Fruit fly (Drosophila melanogaster): ENCODE results near the gene Edem2.
"Not testable (repeated sequence)": the region's sequence is repeated elsewhere in the genome, so short reads cannot be mapped to it uniquely, and the experiment has no call there.

The Edem2 gene

DNA sequence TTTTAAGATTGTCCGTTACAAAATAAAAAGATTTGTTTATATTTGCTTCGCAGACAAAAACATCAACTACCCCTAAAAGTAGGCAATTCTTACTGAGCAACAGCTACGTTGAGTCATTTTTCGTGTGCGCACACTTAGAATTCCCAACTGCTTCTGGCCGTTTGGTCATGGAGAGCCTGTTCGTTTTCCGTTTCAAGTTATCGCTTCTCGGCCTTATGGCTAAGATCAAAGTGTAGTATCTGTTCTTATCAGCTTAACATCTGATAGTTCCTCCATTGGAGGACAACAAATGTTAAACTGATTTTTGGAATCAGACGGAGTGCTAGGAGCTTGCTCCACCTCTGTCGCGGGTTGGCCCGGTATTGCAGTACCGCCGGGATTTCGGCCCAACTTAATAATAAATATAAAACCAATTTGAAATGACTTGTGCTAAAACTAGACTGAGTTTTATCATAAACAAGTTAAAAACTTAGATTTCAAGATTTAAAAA, 23.7 kb downstream of the Edem2 start (continued):
- TF ChIP-seq Gug (GFP tag; IDR thresholded peaks at IDR 0.05) (peak; percentile 49; the same call in 2 of the 4 replicates), jigr1 (GFP tag; IDR thresholded peaks at IDR 0.05) (0 out of 3 replicates have a peak, but pooled peaks have one; percentile 14), abd-A (tag; optimal IDR thresholded peaks at IDR 0.05) (peak; percentile 76), B-H1 (GFP tag; IDR thresholded peaks at IDR 0.05) (peak; percentile 40; the same call in 1 of the 3 replicates), CG2120 (GFP tag; optimal IDR thresholded peaks at IDR 0.05) (peak; percentile 64), tin (GFP tag; optimal IDR thresholded peaks at IDR 0.05) (peak; percentile 40), MBD-R2 (GFP tag; IDR thresholded peaks at IDR 0.05) (peak; percentile 34; the same call in 1 of the 2 replicates), CG13296 (GFP tag; optimal IDR thresholded peaks at IDR 0.05) (peak; percentile 25), Nf-YA (GFP tag; IDR thresholded peaks at IDR 0.05) (peak; percentile 68), cas (GFP tag; IDR thresholded peaks at IDR 0.05) (peak; percentile 68), E2f2 (GFP tag; IDR thresholded peaks at IDR 0.05) (peak; percentile 40; the same call in 1 of the 2 replicates), CG4730 (GFP tag; IDR thresholded peaks at IDR 0.05) (peak; percentile 44; the same call in 1 of the 2 replicates), Ets65A (GFP tag) (peak; percentile 93), CG17361 (GFP tag; IDR thresholded peaks at IDR 0.05) (peak; percentile 52; the same call in 1 of the 3 replicates), eyg (GFP tag; optimal IDR thresholded peaks at IDR 0.05) (peak; percentile 55), gt (GFP tag; IDR thresholded peaks at IDR 0.05) (peak; percentile 44; the same call in 1 of the 2 replicates), Scr (GFP tag; IDR thresholded peaks at IDR 0.05; ENCODE audit: partially characterized antibody) (peak; percentile 47), mam (GFP tag; optimal IDR thresholded peaks at IDR 0.05) (peak; percentile 36), Atf6 (GFP tag; IDR thresholded peaks at IDR 0.05) (peak; percentile 49; the same call in 1 of the 2 replicates), dati (GFP tag; IDR thresholded peaks at IDR 0.05) (peak; percentile 31; the same call in 1 of the 2 replicates), CHES-1-like (GFP tag; optimal IDR thresholded peaks at IDR 0.05) (peak; percentile 24), CG8944 (GFP tag; optimal IDR thresholded peaks at IDR 0.05) (peak; percentile 41), prd (GFP tag; IDR thresholded peaks at IDR 0.05) (peak; percentile 67), HLH3B (GFP tag; IDR thresholded peaks at IDR 0.05) (peak; percentile 66; the same call in 1 of the 2 replicates), z (GFP tag; IDR thresholded peaks at IDR 0.05) (peak; percentile 59; the same call in 2 of the 3 replicates), CG8924 (tag; optimal IDR thresholded peaks at IDR 0.05) (peak; percentile 20), tx (GFP tag; optimal IDR thresholded peaks at IDR 0.05) (peak; percentile 51), nmo (GFP tag; optimal IDR thresholded peaks at IDR 0.05) (peak; percentile 45), HmgZ (tag; optimal IDR thresholded peaks at IDR 0.05) (peak; percentile 25), Ssrp (tag; optimal IDR thresholded peaks at IDR 0.05) (peak; percentile 2), slbo (GFP tag; IDR thresholded peaks at IDR 0.05) (peak; percentile 80), D19A (tag; optimal IDR thresholded peaks at IDR 0.05) (peak; percentile 21), CG2712 (tag; optimal IDR thresholded peaks at IDR 0.05) (peak; percentile 53), CG18476 (GFP tag; optimal IDR thresholded peaks at IDR 0.05) (peak; percentile 69), CG10267 (tag; optimal IDR thresholded peaks at IDR 0.05) (peak; percentile 7), stc (GFP tag; IDR thresholded peaks at IDR 0.05) (peak; percentile 50; the same call in 1 of the 2 replicates), Mes4 (GFP tag; optimal IDR thresholded peaks at IDR 0.05) (peak; percentile 58), grau (tag; optimal IDR thresholded peaks at IDR 0.05) (peak; percentile 41), Hr51 (GFP tag; optimal IDR thresholded peaks at IDR 0.05) (peak in 1 of 2 experiments; percentile 47), Awh (GFP tag; IDR thresholded peaks at IDR 0.05) (peak; percentile 62; the same call in 1 of the 2 replicates), CG10654 (GFP tag; optimal IDR thresholded peaks at IDR 0.05) (peak; percentile 20), mld (GFP tag; IDR thresholded peaks at IDR 0.05; ENCODE audit: partially characterized antibody) (peak; percentile 69; the same call in 2 of the 3 replicates), otp (GFP tag; IDR thresholded peaks at IDR 0.05) (peak; percentile 76), Drgx (GFP tag; IDR thresholded peaks at IDR 0.05) (peak; percentile 61), CG3847 (GFP tag; IDR thresholded peaks at IDR 0.05) (0 out of 2 replicates have a peak, but pooled peaks have one; percentile 13), slou (GFP tag; optimal IDR thresholded peaks at IDR 0.05) (peak; percentile 26), CG1602 (GFP tag; optimal IDR thresholded peaks at IDR 0.05) (peak; percentile 6), ash1 (GFP tag; optimal IDR thresholded peaks at IDR 0.05) (peak; percentile 23), Atf3 (GFP tag; optimal IDR thresholded peaks at IDR 0.05) (peak; percentile 21), Pdp1 (GFP tag; optimal IDR thresholded peaks at IDR 0.05) (peak; percentile 50 to 60)
- not testable (repeated sequence) for TF ChIP-seq prd (optimal IDR thresholded peaks at IDR 0.05)
